Worm (Caenorhabditis elegans) whole organism, late embryonic: ENCODE data around the gene F10D2.10.

Source experiments
- K02D7.2 ChIP-seq: sonication (generic microtip); optimal IDR thresholded peaks from 2 replicates; lab custom pipeline; 2017; ENCODE audit warnings: mild to moderate bottlenecking, missing genetic modification characterization, missing compliant biosample characterization
- ceh-30 ChIP-seq: fragments of 150-350 bp; optimal IDR thresholded peaks from 2 replicates; lab custom pipeline; 2014; ENCODE audit warnings: missing biosample characterization, missing genetic modification characterization
- che-1 ChIP-seq: sonication (generic microtip); optimal IDR thresholded peaks from 2 replicates; lab custom pipeline; 2016; ENCODE audit warnings: mild to moderate bottlenecking, missing genetic modification characterization, missing compliant biosample characterization
- dve-1 ChIP-seq: sonication (generic microtip); optimal IDR thresholded peaks from 2 replicates; lab custom pipeline; 2017; ENCODE audit warnings: antibody characterized with exemption, mild to moderate bottlenecking, missing genetic modification characterization, missing compliant biosample characterization
- elt-2 ChIP-seq: sonication (generic microtip); optimal IDR thresholded peaks from 2 replicates; lab custom pipeline; 2016; ENCODE audit warnings: missing genetic modification reagents, missing genetic modification characterization, missing compliant biosample characterization
- nhr-11 ChIP-seq: fragments of 150-350 bp; optimal IDR thresholded peaks from 2 replicates; lab custom pipeline; 2014; ENCODE audit warnings: missing biosample characterization, missing genetic modification characterization
- unc-55 ChIP-seq: sonication (generic microtip); optimal IDR thresholded peaks from 2 replicates; lab custom pipeline; 2017; ENCODE audit warnings: missing biosample characterization, missing genetic modification reagents, missing genetic modification characterization

- TF ChIP-seq elt-2 (tag; lab: Kevin White, UChicago): no peak
- no peak for TF ChIP-seq ceh-30 (tag; lab: Kevin White, UChicago)
- TF ChIP-seq nhr-11 (tag; lab: Kevin White, UChicago): no peak
- TF ChIP-seq K02D7.2: no peak
- TF ChIP-seq dve-1: no peak
- no peak for TF ChIP-seq che-1 (tag; lab: Kevin White, UChicago)
- no peak for TF ChIP-seq unc-55 (GFP tag; lab: Kevin White, UChicago)
Observed at ce11 chrV:7118796-7119195, 37.2 kb downstream of the F10D2.10 start, which contains the start of gene srx-33.
